Worm (Caenorhabditis elegans) whole organism, young adult: ENCODE measurements around the gene ctns-1.
A peak's percentile ranks its signal among the peaks of the same experiment; 100 is the strongest.

Experiments used
- B0035.1 ChIP-seq: sonication (generic microtip); optimal IDR thresholded peaks from 2 replicates; lab custom pipeline; 2016; ENCODE audit warnings: missing genetic modification characterization, mild to moderate bottlenecking, missing compliant biosample characterization, missing genotype, missing genetic modification reagents
- C06A6.2 ChIP-seq: fragments of 200-800 bp; sonication (Bioruptor generic); conservative IDR thresholded peaks from 2 replicates; pipeline ENCODE4 v1.3.6; 2022; ENCODE audit warnings: missing genetic modification characterization, missing compliant biosample characterization
- C17E4.6 ChIP-seq: fragments of 200-800 bp; sonication (Bioruptor generic); IDR thresholded peaks from 2 replicates; pipeline ENCODE4 v1.3.6; 2022; ENCODE audit warnings: missing genetic modification reagents, missing genetic modification characterization, missing compliant biosample characterization
- F37B4.10 ChIP-seq: fragments of 200-800 bp; sonication (Bioruptor generic); IDR thresholded peaks from 2 replicates; pipeline ENCODE4 v1.3.6; 2022; ENCODE audit warnings: missing genetic modification characterization, missing compliant biosample characterization
- F49E8.2 ChIP-seq: sonication (generic microtip); optimal IDR thresholded peaks from 3 replicates; lab custom pipeline; 2017; ENCODE audit warnings: missing genetic modification characterization, mild to moderate bottlenecking, missing compliant biosample characterization, antibody characterized with exemption, moderate library complexity; ENCODE audit not compliant: insufficient read depth
- Y95B8A.8 ChIP-seq: fragments of 200-800 bp; sonication (Bioruptor generic); IDR thresholded peaks from 2 replicates; pipeline ENCODE4 v1.3.6; 2022; ENCODE audit warnings: missing genetic modification reagents, missing genetic modification characterization, missing compliant biosample characterization
- bed-2 ChIP-seq: fragments of 200-800 bp; sonication (Bioruptor generic); IDR thresholded peaks from 2 replicates; pipeline ENCODE4 v1.3.6; 2022; ENCODE audit warnings: missing genetic modification reagents, missing genetic modification characterization, missing compliant biosample characterization
- ceh-100 ChIP-seq: fragments of 200-800 bp; sonication (Bioruptor generic); IDR thresholded peaks from 2 replicates; pipeline ENCODE4 v1.3.6; 2022; ENCODE audit warnings: missing genetic modification reagents, missing genetic modification characterization, missing compliant biosample characterization
- ceh-58 ChIP-seq: fragments of 200-800 bp; sonication (Bioruptor generic); IDR thresholded peaks from 2 replicates; pipeline ENCODE4 v1.3.6; 2022; ENCODE audit warnings: missing genetic modification characterization, missing compliant biosample characterization
- ceh-91 ChIP-seq: fragments of 200-800 bp; sonication (Bioruptor generic); IDR thresholded peaks from 2 replicates; pipeline ENCODE4 v1.3.6; 2022; ENCODE audit warnings: missing genetic modification reagents, missing genetic modification characterization, missing compliant biosample characterization
- dox-1 ChIP-seq: fragments of 200-800 bp; sonication (Bioruptor generic); IDR thresholded peaks from 2 replicates; pipeline ENCODE4 v1.3.6; 2022; ENCODE audit warnings: missing genetic modification reagents, missing genetic modification characterization, missing compliant biosample characterization
- dpff-1 ChIP-seq: sonication (generic microtip); optimal IDR thresholded peaks from 2 replicates; lab custom pipeline; 2017; ENCODE audit warnings: mild to moderate bottlenecking, missing genetic modification characterization, missing compliant biosample characterization
- egl-18 ChIP-seq: fragments of 200-800 bp; sonication (Bioruptor generic); IDR thresholded peaks from 2 replicates; pipeline ENCODE4 v1.3.6; 2022; ENCODE audit warnings: missing genetic modification reagents, missing genetic modification characterization, missing compliant biosample characterization
- egl-44 ChIP-seq: fragments of 200-800 bp; sonication (Bioruptor generic); IDR thresholded peaks from 2 replicates; pipeline ENCODE4 v1.3.6; 2022; ENCODE audit warnings: missing genetic modification reagents, missing genetic modification characterization, missing compliant biosample characterization
- fkh-3 ChIP-seq: sonication (generic microtip); optimal IDR thresholded peaks from 2 replicates; lab custom pipeline; 2016; ENCODE audit warnings: mild to moderate bottlenecking, missing genetic modification characterization, missing compliant biosample characterization
- hlh-26 ChIP-seq: fragments of 200-800 bp; sonication (Bioruptor generic); conservative IDR thresholded peaks from 2 replicates; pipeline ENCODE4 v1.3.6; 2022; ENCODE audit warnings: missing genetic modification reagents, missing genetic modification characterization, missing compliant biosample characterization
- hmg-1.2 ChIP-seq: fragments of 200-800 bp; sonication (Bioruptor generic); IDR thresholded peaks from 2 replicates; pipeline ENCODE4 v1.3.6; 2022; ENCODE audit warnings: missing genetic modification reagents, missing genetic modification characterization, missing compliant biosample characterization
- hrde-1 ChIP-seq: sonication (generic microtip); optimal IDR thresholded peaks from 2 replicates; lab custom pipeline; 2016; ENCODE audit warnings: missing genetic modification characterization, mild to moderate bottlenecking, missing compliant biosample characterization, moderate library complexity, missing genotype, missing genetic modification reagents, borderline replicate concordance
- hsf-1 ChIP-seq: fragments of 200-800 bp; sonication (Bioruptor generic); IDR thresholded peaks from 2 replicates; pipeline ENCODE4 v1.3.6; 2022; ENCODE audit warnings: missing genetic modification reagents, missing genetic modification characterization, missing compliant biosample characterization
- let-526 ChIP-seq: fragments of 200-800 bp; sonication (Bioruptor generic); IDR thresholded peaks from 2 replicates; pipeline ENCODE4 v1.3.6; 2022; ENCODE audit warnings: missing genetic modification reagents, missing genetic modification characterization, missing compliant biosample characterization
- lin-35 ChIP-seq, 3 experiments: fragments of 150-350 bp in 2 of 3; sonication (generic microtip) in 1 of 3; optimal IDR thresholded peaks; 2 replicates each; lab custom pipeline; 2014 to 2018; ENCODE audit warnings: missing biosample characterization in 3 of 3, missing genetic modification characterization in 3 of 3, missing genetic modification reagents in 3 of 3
- lin-54 ChIP-seq: fragments of 200-800 bp; sonication (Bioruptor generic); optimal IDR thresholded peaks from 2 replicates; lab custom pipeline; 2018; ENCODE audit warnings: mild to moderate bottlenecking, missing genetic modification characterization, missing compliant biosample characterization
- lsl-1 ChIP-seq: fragments of 200-800 bp; sonication (Bioruptor generic); optimal IDR thresholded peaks from 2 replicates; lab custom pipeline; 2018; ENCODE audit warnings: mild to moderate bottlenecking, missing genetic modification characterization, moderate library complexity, missing compliant biosample characterization
- madf-6 ChIP-seq: fragments of 200-800 bp; sonication (Bioruptor generic); IDR thresholded peaks from 2 replicates; pipeline ENCODE4 v1.3.6; 2022; ENCODE audit warnings: missing genetic modification reagents, missing genetic modification characterization, missing compliant biosample characterization
- mxl-1 ChIP-seq: sonication (generic microtip); optimal IDR thresholded peaks from 2 replicates; lab custom pipeline; 2016; ENCODE audit warnings: missing genetic modification characterization, missing compliant biosample characterization
- nfya-1 ChIP-seq: sonication (generic microtip); optimal IDR thresholded peaks from 2 replicates; lab custom pipeline; 2017; ENCODE audit warnings: antibody characterized with exemption, missing compliant biosample characterization, missing genetic modification characterization, borderline replicate concordance; ENCODE audit not compliant: insufficient read depth
- pha-4 ChIP-seq: fragments of 150-350 bp; sonication (generic microtip); optimal IDR thresholded peaks from 2 replicates; lab custom pipeline; 2014; ENCODE audit warnings: missing biosample characterization, missing genetic modification reagents, missing genetic modification characterization
- repo-1 ChIP-seq: sonication (generic microtip); optimal IDR thresholded peaks from 2 replicates; lab custom pipeline; 2017; ENCODE audit warnings: mild to moderate bottlenecking, missing genetic modification characterization, missing compliant biosample characterization
- rpc-1 ChIP-seq, 2 experiments: fragments of 150-350 bp in 1 of 2; sonication (generic microtip) in 1 of 2; optimal IDR thresholded peaks; 2 replicates each; lab custom pipeline; 2014 to 2018; ENCODE audit warnings: missing biosample characterization in 1 of 2, missing genetic modification characterization in 1 of 2, missing genetic modification reagents in 1 of 2, missing genotype in 1 of 2
- snpc-1.1 ChIP-seq: sonication (generic microtip); optimal IDR thresholded peaks from 2 replicates; lab custom pipeline; 2017; ENCODE audit warnings: missing genetic modification characterization, mild to moderate bottlenecking, missing compliant biosample characterization, antibody characterized with exemption, moderate library complexity, missing genotype, missing genetic modification reagents; ENCODE audit not compliant: insufficient read depth
- sptf-2 ChIP-seq: fragments of 200-800 bp; sonication (Bioruptor generic); optimal IDR thresholded peaks from 2 replicates; lab custom pipeline; 2018; ENCODE audit warnings: mild to moderate bottlenecking, missing genetic modification characterization, missing compliant biosample characterization
- tbx-9 ChIP-seq: sonication (generic microtip); optimal IDR thresholded peaks from 2 replicates; lab custom pipeline; 2016; ENCODE audit warnings: borderline replicate concordance, missing genetic modification characterization, inconsistent platforms, missing compliant biosample characterization
- unc-130 ChIP-seq: sonication (generic microtip); optimal IDR thresholded peaks from 2 replicates; lab custom pipeline; 2016; ENCODE audit warnings: missing genetic modification reagents, missing genetic modification characterization, missing compliant biosample characterization
- unc-62 ChIP-seq: fragments of 150-350 bp; optimal IDR thresholded peaks from 2 replicates; lab custom pipeline; 2014; ENCODE audit warnings: missing biosample characterization, missing genetic modification reagents, missing genetic modification characterization
- xnd-1 ChIP-seq: sonication (generic microtip); optimal IDR thresholded peaks from 2 replicates; lab custom pipeline; 2016; ENCODE audit warnings: missing genotype, missing genetic modification reagents, missing genetic modification characterization, missing compliant biosample characterization
- zfh-2 ChIP-seq: fragments of 200-800 bp; sonication (Bioruptor generic); conservative IDR thresholded peaks from 2 replicates; pipeline ENCODE4 v1.3.6; 2022; ENCODE audit warnings: missing genetic modification reagents, missing genetic modification characterization, missing compliant biosample characterization
- zim-3 ChIP-seq: sonication (generic microtip); optimal IDR thresholded peaks from 2 replicates; lab custom pipeline; 2017; ENCODE audit warnings: mild to moderate bottlenecking, missing genetic modification characterization, moderate library complexity, missing compliant biosample characterization
- ztf-18 ChIP-seq: sonication (generic microtip); optimal IDR thresholded peaks from 2 replicates; lab custom pipeline; 2016; ENCODE audit warnings: missing genotype, mild to moderate bottlenecking, missing genetic modification characterization, missing compliant biosample characterization
- ztf-22 ChIP-seq: fragments of 200-800 bp; sonication (Bioruptor generic); optimal IDR thresholded peaks from 2 replicates; lab custom pipeline; 2018; ENCODE audit warnings: mild to moderate bottlenecking, missing genetic modification characterization, moderate library complexity, missing compliant biosample characterization

Gene ctns-1

DNA sequence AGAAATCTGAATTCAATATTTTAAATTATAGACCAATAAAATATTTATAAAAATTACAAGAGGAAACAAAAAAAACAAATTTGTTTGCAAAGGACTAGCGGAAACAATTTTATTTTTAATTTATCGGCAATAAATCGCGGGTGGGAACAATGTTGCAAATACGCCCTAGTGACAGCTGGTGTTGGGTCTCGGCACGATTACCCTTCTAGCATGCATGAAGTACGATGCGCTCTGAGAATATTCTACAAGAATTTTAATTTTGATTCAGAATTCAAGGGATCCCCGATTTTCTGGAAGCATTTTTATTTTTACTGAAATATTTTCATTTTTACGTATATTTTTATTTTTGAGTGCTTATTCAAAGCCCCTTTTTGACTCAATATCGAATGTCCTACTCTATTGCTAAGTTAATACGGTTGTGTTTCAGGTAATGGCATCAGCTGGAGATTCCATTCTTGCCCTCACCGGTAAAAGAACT, 48.3 kb upstream of the ctns-1 start, which contains the start of the genes mig-5 and cct-1 (continued):
- no peak for TF ChIP-seq mxl-1
- peak; percentile 41 for TF ChIP-seq rpc-1 (optimal IDR thresholded peaks at IDR 0.05; lab: Kevin White, UChicago)
- TF ChIP-seq rpc-1 (tag; optimal IDR thresholded peaks at IDR 0.05; lab: Kevin White, UChicago), result no peak
- no peak for TF ChIP-seq F37B4.10 (GFP tag; lab: Robert Waterston, UW)
- peak; percentile 75 for TF ChIP-seq hmg-1.2
- TF ChIP-seq lin-35 (GFP tag; optimal IDR thresholded peaks at IDR 0.05; lab: Kevin White, UChicago), result peak in 2 of 3 experiments; percentile 77 to 92
- no peak for TF ChIP-seq hlh-26
- TF ChIP-seq zim-3, result no peak
- TF ChIP-seq egl-18 (GFP tag; lab: Robert Waterston, UW), result no peak
- TF ChIP-seq tbx-9, result no peak
- peak; percentile 84 for TF ChIP-seq repo-1 (tag; lab: Kevin White, UChicago)
- TF ChIP-seq ztf-18, result peak; percentile 77
- no peak for TF ChIP-seq bed-2 (GFP tag; lab: Robert Waterston, UW)
- peak; percentile 64; the same call in 1 of the 2 replicates for TF ChIP-seq let-526
- peak; percentile 16 for TF ChIP-seq xnd-1 (tag; lab: Kevin White, UChicago)
- TF ChIP-seq lin-54, result peak; percentile 90
- no peak for TF ChIP-seq ztf-22 (GFP tag; lab: Kevin White, UChicago)
- no peak for TF ChIP-seq nfya-1 (tag; lab: Kevin White, UChicago)
- TF ChIP-seq sptf-2 (GFP tag; lab: Kevin White, UChicago), result no peak
- peak; percentile 82 for TF ChIP-seq ceh-100 (GFP tag; lab: Robert Waterston, UW)
- TF ChIP-seq egl-44 (GFP tag; lab: Robert Waterston, UW), result no peak
- TF ChIP-seq dpff-1 (tag; lab: Kevin White, UChicago), result no peak
- no peak for TF ChIP-seq zfh-2 (GFP tag; lab: Robert Waterston, UW)
- peak; percentile 86 for TF ChIP-seq pha-4 (tag; lab: Kevin White, UChicago)
- peak; percentile 79 for TF ChIP-seq lsl-1 (GFP tag; lab: Kevin White, UChicago)
- TF ChIP-seq C17E4.6, result peak; percentile 81
- peak; percentile 95 for TF ChIP-seq dox-1 (GFP tag; lab: Robert Waterston, UW)
- peak; percentile 86 for TF ChIP-seq C06A6.2 (GFP tag; lab: Robert Waterston, UW)
- TF ChIP-seq fkh-3 (tag; lab: Kevin White, UChicago), result no peak
- TF ChIP-seq F49E8.2 (tag; lab: Kevin White, UChicago), result peak; percentile 70
- TF ChIP-seq ceh-91 (GFP tag; lab: Robert Waterston, UW), result peak; percentile 87
- TF ChIP-seq snpc-1.1 (tag; lab: Kevin White, UChicago), result peak; percentile 0
- TF ChIP-seq ceh-58 (GFP tag; lab: Robert Waterston, UW), result no peak
- TF ChIP-seq B0035.1, result peak; percentile 46
- peak; percentile 67 for TF ChIP-seq unc-130 (GFP tag; lab: Kevin White, UChicago)
- TF ChIP-seq hrde-1 (tag; lab: Kevin White, UChicago), result peak; percentile 17
- TF ChIP-seq hsf-1 (GFP tag; lab: Robert Waterston, UW), result peak; percentile 90

DNA sequence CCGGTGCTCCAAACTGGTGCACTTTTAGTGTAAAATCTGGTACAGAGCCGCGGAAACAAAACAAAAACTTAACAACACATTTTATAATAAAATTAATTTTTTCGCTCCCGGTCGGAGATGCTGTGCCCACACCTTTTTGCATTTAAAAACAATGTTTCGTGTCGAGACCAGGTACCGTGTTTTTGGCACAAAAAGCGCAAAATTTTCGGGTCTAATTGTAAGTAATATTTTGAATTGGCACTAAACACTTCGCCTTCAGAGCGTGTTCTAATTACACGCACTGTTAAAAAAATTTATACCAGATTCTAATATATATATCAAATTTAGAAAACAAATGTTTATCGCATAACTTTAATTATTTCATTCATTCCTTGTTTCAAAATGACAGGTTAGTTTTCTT, 44.7 kb upstream of the ctns-1 start, which contains the start of gene dylt-3:
Gene dylt-3, plus strand, starts transcription at position 301 of the 400 bp plus-strand sequence.
- TF ChIP-seq Y95B8A.8 (GFP tag; lab: Robert Waterston, UW), result no peak
- no peak for TF ChIP-seq unc-62 (GFP tag; lab: Kevin White, UChicago)
- no peak for TF ChIP-seq madf-6 (GFP tag; lab: Robert Waterston, UW)
